Worm (Caenorhabditis elegans): ENCODE measurements around the gene ttr-23.

- TF ChIP-seq W03F9.2 (tag; optimal IDR thresholded peaks at IDR 0.05) (no peak), dao-5 (tag; optimal IDR thresholded peaks at IDR 0.05) (no peak)
Measured at ce11 chrV:10572614-10573013, 17.0 kb downstream of the ttr-23 start, which contains the start of gene del-6.
